Fruit fly (Drosophila melanogaster): ENCODE results near the gene spartin.

spartin gene

dm6 chr3R:4705167-4705566 lies 50.6 kb downstream of the spartin start:
- TF ChIP-seq Mnt (GFP tag; optimal IDR thresholded peaks at IDR 0.05) (no peak), kay (GFP tag; ENCODE audit: borderline replicate concordance) (no peak), toe (GFP tag; optimal IDR thresholded peaks at IDR 0.05) (no peak), Clk (GFP tag; optimal IDR thresholded peaks at IDR 0.05) (no peak), Crg-1 (GFP tag; optimal IDR thresholded peaks at IDR 0.05) (no peak), bab1 (GFP tag; optimal IDR thresholded peaks at IDR 0.05) (no peak), ovo (GFP tag; optimal IDR thresholded peaks at IDR 0.05) (no peak)

dm6 chr3R:4706055-4706454 lies 51.5 kb downstream of the spartin start:
- TF ChIP-seq ovo (GFP tag; optimal IDR thresholded peaks at IDR 0.05) (no peak), Mnt (GFP tag; optimal IDR thresholded peaks at IDR 0.05) (peak; percentile 49), CG7045 (GFP tag; optimal IDR thresholded peaks at IDR 0.05) (peak; percentile 53), cic (GFP tag; optimal IDR thresholded peaks at IDR 0.05) (peak; percentile 86), CG33017 (tag; optimal IDR thresholded peaks at IDR 0.05) (peak; percentile 53), CG5204 (GFP tag; optimal IDR thresholded peaks at IDR 0.05) (no peak), Clk (GFP tag; optimal IDR thresholded peaks at IDR 0.05) (peak; percentile 6), tj (GFP tag; optimal IDR thresholded peaks at IDR 0.05) (peak; percentile 30), CG11617 (GFP tag; optimal IDR thresholded peaks at IDR 0.05) (peak; percentile 34), toe (GFP tag; optimal IDR thresholded peaks at IDR 0.05) (no peak), CG7101 (tag; optimal IDR thresholded peaks at IDR 0.05) (peak; percentile 50), CG14711 (tag; optimal IDR thresholded peaks at IDR 0.05) (no peak), kay (GFP tag; ENCODE audit: borderline replicate concordance) (peak; percentile 27), Crg-1 (GFP tag; optimal IDR thresholded peaks at IDR 0.05) (no peak), Hr96 (GFP tag; optimal IDR thresholded peaks at IDR 0.05) (peak; percentile 19), CG12768 (GFP tag; optimal IDR thresholded peaks at IDR 0.05) (peak; percentile 75), cnc (optimal IDR thresholded peaks at IDR 0.05) (no peak), pad (GFP tag; optimal IDR thresholded peaks at IDR 0.05) (peak; percentile 14), bab1 (GFP tag; optimal IDR thresholded peaks at IDR 0.05) (no peak), CG1620 (GFP tag; optimal IDR thresholded peaks at IDR 0.05) (no peak)

All from whole organism, adult.